Fruit fly (Drosophila melanogaster) whole organism, embryonic: Measurements from ENCODE around the gene Smvt.

Source experiments
- CG10543 ChIP-seq: fragments of 200-800 bp; sonication (Bioruptor generic); optimal IDR thresholded peaks from 3 replicates; lab custom pipeline; 2017; ENCODE audit warnings: missing biosample characterization, mild to moderate bottlenecking, missing genetic modification characterization, moderate library complexity
- CG11398 ChIP-seq: fragments of 200-800 bp; sonication (Bioruptor generic); optimal IDR thresholded peaks from 2 replicates; lab custom pipeline; 2016; ENCODE audit warnings: missing biosample characterization, missing genetic modification characterization
- CG11504 ChIP-seq: fragments of 200-800 bp; sonication (Bioruptor generic); optimal IDR thresholded peaks from 3 replicates; lab custom pipeline; 2019; ENCODE audit warnings: missing biosample characterization, mild to moderate bottlenecking, missing genetic modification characterization, moderate library complexity
- CG12236 ChIP-seq: fragments of 200-800 bp; sonication (Bioruptor generic); optimal IDR thresholded peaks from 2 replicates; lab custom pipeline; 2016; ENCODE audit warnings: missing biosample characterization, missing genetic modification characterization
- CG13287 ChIP-seq: fragments of 200-800 bp; sonication (Bioruptor generic); IDR thresholded peaks from 2 replicates; pipeline ENCODE4 v1.3.6; 2022; ENCODE audit warnings: missing biosample characterization, missing genetic modification characterization; ENCODE audit not compliant: partially characterized antibody
- CG13894 ChIP-seq: fragments of 200-800 bp; sonication (Bioruptor generic); optimal IDR thresholded peaks from 3 replicates; lab custom pipeline; 2018; ENCODE audit warnings: missing biosample characterization, mild to moderate bottlenecking, missing genetic modification characterization, moderate library complexity
- CG15073 ChIP-seq: fragments of 200-800 bp; sonication (Bioruptor generic); optimal IDR thresholded peaks from 2 replicates; lab custom pipeline; 2016; ENCODE audit warnings: missing biosample characterization, missing genetic modification characterization
- CG1603 ChIP-seq: fragments of 200-800 bp; sonication (Bioruptor generic); optimal IDR thresholded peaks from 2 replicates; lab custom pipeline; 2019; ENCODE audit warnings: missing biosample characterization, mild to moderate bottlenecking, missing genetic modification characterization, moderate library complexity
- CG16813 ChIP-seq: fragments of 200-800 bp; sonication (Bioruptor generic); IDR thresholded peaks from 3 replicates; pipeline ENCODE4 v1.3.6; 2022; ENCODE audit warnings: missing biosample characterization, missing genetic modification characterization; ENCODE audit not compliant: partially characterized antibody
- CG17829 ChIP-seq: fragments of 200-800 bp; optimal IDR thresholded peaks from 2 replicates; lab custom pipeline; 2019; ENCODE audit warnings: missing biosample characterization, mild to moderate bottlenecking, missing genetic modification characterization, moderate library complexity
- CG3065 ChIP-seq: fragments of 200-800 bp; sonication (Bioruptor generic); optimal IDR thresholded peaks from 2 replicates; lab custom pipeline; 2016; ENCODE audit warnings: missing biosample characterization, missing genetic modification characterization
- CG32772 ChIP-seq: fragments of 200-800 bp; sonication (Bioruptor generic); IDR thresholded peaks from 2 replicates; pipeline ENCODE4 v1.3.6; 2022; ENCODE audit warnings: missing biosample characterization, missing genetic modification characterization
- CG33557 ChIP-seq: fragments of 200-800 bp; sonication (Bioruptor generic); optimal IDR thresholded peaks from 2 replicates; lab custom pipeline; 2019; ENCODE audit warnings: missing biosample characterization, mild to moderate bottlenecking, missing genetic modification characterization, moderate library complexity
- CG7745 ChIP-seq: fragments of 200-800 bp; sonication (Bioruptor generic); optimal IDR thresholded peaks from 2 replicates; lab custom pipeline; 2018; ENCODE audit warnings: missing biosample characterization, mild to moderate bottlenecking, missing genetic modification characterization, moderate library complexity
- CG7839 ChIP-seq: fragments of 200-800 bp; sonication (Bioruptor generic); optimal IDR thresholded peaks from 3 replicates; lab custom pipeline; 2018; ENCODE audit warnings: missing biosample characterization, mild to moderate bottlenecking, missing genetic modification characterization, moderate library complexity
- CG7963 ChIP-seq: fragments of 200-800 bp; sonication (Bioruptor generic); IDR thresholded peaks from 3 replicates; pipeline ENCODE4 v1.3.6; 2022; ENCODE audit warnings: missing biosample characterization, missing genetic modification characterization; ENCODE audit not compliant: partially characterized antibody
- CG9797 ChIP-seq: fragments of 200-800 bp; sonication (Bioruptor generic); optimal IDR thresholded peaks from 3 replicates; lab custom pipeline; 2018; ENCODE audit warnings: missing biosample characterization, mild to moderate bottlenecking, missing genetic modification characterization
- D19B ChIP-seq: fragments of 200-800 bp; sonication (Bioruptor generic); optimal IDR thresholded peaks from 2 replicates; lab custom pipeline; 2017; ENCODE audit warnings: missing biosample characterization, mild to moderate bottlenecking, missing genetic modification characterization
- Dbx ChIP-seq: fragments of 200-800 bp; sonication (Bioruptor generic); IDR thresholded peaks from 3 replicates; pipeline ENCODE4 v1.3.6; 2022; ENCODE audit warnings: missing biosample characterization, missing genetic modification characterization
- Deaf1 ChIP-seq: fragments of 200-800 bp; optimal IDR thresholded peaks from 3 replicates; lab custom pipeline; 2019; ENCODE audit warnings: missing biosample characterization, mild to moderate bottlenecking, missing genetic modification characterization, moderate library complexity
- Hr51 ChIP-seq, 2 experiments: fragments of 200-800 bp; sonication (Bioruptor generic); optimal IDR thresholded peaks; 2 replicates in 1 of 2; 3 replicates in 1 of 2; lab custom pipeline; 2016 to 2018; ENCODE audit warnings: missing biosample characterization in 2 of 2, missing genetic modification characterization in 2 of 2, mild to moderate bottlenecking in 1 of 2, moderate library complexity in 1 of 2
- Med ChIP-seq: fragments of 200-800 bp; sonication (Bioruptor generic); peaks from one replicate; lab custom pipeline; 2016; ENCODE audit warnings: missing biosample characterization, missing genetic modification characterization, mild to moderate bottlenecking, inconsistent platforms, moderate library complexity
- Nf-YA ChIP-seq: fragments of 200-800 bp; sonication (Bioruptor generic); IDR thresholded peaks from 2 replicates; pipeline ENCODE4 v1.3.6; 2022; ENCODE audit warnings: missing biosample characterization, missing genetic modification characterization
- Pdp1 ChIP-seq, 2 experiments: fragments of 200-800 bp; sonication (Bioruptor generic); optimal IDR thresholded peaks; 3 replicates each; lab custom pipeline; 2016; ENCODE audit warnings: missing biosample characterization in 2 of 2, missing genetic modification characterization in 2 of 2, mild to moderate bottlenecking in 1 of 2, moderate library complexity in 1 of 2
- Sry-δ ChIP-seq: fragments of 200-800 bp; sonication (Bioruptor generic); optimal IDR thresholded peaks from 2 replicates; lab custom pipeline; 2016; ENCODE audit warnings: missing biosample characterization, missing genetic modification characterization
- Xrp1 ChIP-seq: fragments of 200-800 bp; sonication (Bioruptor generic); IDR thresholded peaks from 2 replicates; pipeline ENCODE4 v1.3.6; 2022; ENCODE audit warnings: missing biosample characterization, missing genetic modification characterization
- ash1 ChIP-seq: fragments of 200-800 bp; sonication (Bioruptor generic); optimal IDR thresholded peaks from 2 replicates; lab custom pipeline; 2018; ENCODE audit warnings: missing biosample characterization, mild to moderate bottlenecking, missing genetic modification characterization
- cad ChIP-seq: fragments of >200 bp; optimal IDR thresholded peaks from 2 replicates; lab custom pipeline; 2017; ENCODE audit warnings: missing biosample characterization, missing genetic modification characterization
- cg ChIP-seq: fragments of 200-800 bp; sonication (Bioruptor generic); optimal IDR thresholded peaks from 3 replicates; lab custom pipeline; 2019; ENCODE audit warnings: missing biosample characterization, mild to moderate bottlenecking, missing genetic modification characterization, moderate library complexity
- da ChIP-seq: fragments of 200-800 bp; sonication (Bioruptor generic); optimal IDR thresholded peaks from 2 replicates; lab custom pipeline; 2016; ENCODE audit warnings: missing biosample characterization, missing genetic modification characterization
- dan ChIP-seq: fragments of 200-800 bp; sonication (Bioruptor generic); IDR thresholded peaks from 2 replicates; pipeline ENCODE4 v1.3.6; 2022; ENCODE audit warnings: missing biosample characterization, missing genetic modification characterization
- dimm ChIP-seq: fragments of 200-800 bp; sonication (Bioruptor generic); IDR thresholded peaks from 2 replicates; pipeline ENCODE4 v1.3.6; 2022; ENCODE audit warnings: missing biosample characterization, missing genetic modification characterization
- dm ChIP-seq: fragments of 200-800 bp; sonication (Bioruptor generic); optimal IDR thresholded peaks from 3 replicates; lab custom pipeline; 2016; ENCODE audit warnings: missing biosample characterization, missing genetic modification characterization
- ems ChIP-seq: fragments of 200-800 bp; sonication (Bioruptor generic); optimal IDR thresholded peaks from 3 replicates; lab custom pipeline; 2016; ENCODE audit warnings: missing biosample characterization, missing genetic modification characterization
- fd64A ChIP-seq: fragments of 200-800 bp; sonication (Bioruptor generic); optimal IDR thresholded peaks from 3 replicates; lab custom pipeline; 2018; ENCODE audit warnings: missing biosample characterization, mild to moderate bottlenecking, missing genetic modification characterization
- gcm ChIP-seq: fragments of 200-800 bp; sonication (Bioruptor generic); optimal IDR thresholded peaks from 2 replicates; lab custom pipeline; 2019; ENCODE audit warnings: missing biosample characterization, mild to moderate bottlenecking, missing genetic modification characterization, moderate library complexity
- grn ChIP-seq: fragments of 200-800 bp; sonication (Bioruptor generic); optimal IDR thresholded peaks from 3 replicates; lab custom pipeline; 2017; ENCODE audit warnings: missing biosample characterization, missing genetic modification characterization
- kay ChIP-seq: fragments of 200-800 bp; sonication (Bioruptor generic); optimal IDR thresholded peaks from 2 replicates; lab custom pipeline; 2016; ENCODE audit warnings: missing biosample characterization, missing genetic modification characterization
- maf-S ChIP-seq: fragments of 200-800 bp; sonication (Bioruptor generic); optimal IDR thresholded peaks from 2 replicates; lab custom pipeline; 2016; ENCODE audit warnings: missing biosample characterization, missing genetic modification characterization
- nom ChIP-seq: fragments of 200-800 bp; sonication (Bioruptor generic); optimal IDR thresholded peaks from 2 replicates; lab custom pipeline; 2017; ENCODE audit warnings: missing biosample characterization, missing genetic modification characterization, mild to moderate bottlenecking, moderate library complexity, missing genetic modification reagents
- oc ChIP-seq: fragments of 200-800 bp; sonication (Bioruptor generic); optimal IDR thresholded peaks from 2 replicates; lab custom pipeline; 2018; ENCODE audit warnings: missing biosample characterization, mild to moderate bottlenecking, missing genetic modification characterization, moderate library complexity
- pzg ChIP-seq: fragments of 200-800 bp; sonication (Bioruptor generic); optimal IDR thresholded peaks from 3 replicates; lab custom pipeline; 2018; ENCODE audit warnings: missing biosample characterization, mild to moderate bottlenecking, missing genetic modification characterization, moderate library complexity
- ro ChIP-seq: fragments of 200-800 bp; sonication (Bioruptor generic); IDR thresholded peaks from 2 replicates; pipeline ENCODE4 v1.3.6; 2022; ENCODE audit warnings: missing biosample characterization, missing genetic modification characterization
- sc ChIP-seq, 3 experiments: fragments of >200 bp in 2 of 3; fragments of 200-800 bp in 1 of 3; sonication (Bioruptor generic) in 1 of 3; optimal IDR thresholded peaks; 2 replicates in 2 of 3; 3 replicates in 1 of 3; lab custom pipeline; 2017; ENCODE audit warnings: mild to moderate bottlenecking in 1 of 3, missing biosample characterization in 1 of 3, missing genetic modification characterization in 1 of 3, missing genetic modification reagents in 1 of 3
- sens ChIP-seq: fragments of 200-800 bp; sonication (Bioruptor generic); peaks from one replicate; lab custom pipeline; 2016; ENCODE audit warnings: missing biosample characterization, missing genetic modification characterization
- sna ChIP-seq: fragments of 200-800 bp; sonication (Bioruptor generic); IDR thresholded peaks from 2 replicates; pipeline ENCODE4 v1.3.6; 2022; ENCODE audit warnings: missing biosample characterization, missing genetic modification characterization; ENCODE audit not compliant: partially characterized antibody
- sr ChIP-seq: fragments of 200-800 bp; sonication (Bioruptor generic); IDR thresholded peaks from 3 replicates; pipeline ENCODE4 v1.3.6; 2022; ENCODE audit warnings: missing biosample characterization, missing genetic modification characterization
- sug ChIP-seq: fragments of 200-800 bp; optimal IDR thresholded peaks from 2 replicates; lab custom pipeline; 2019; ENCODE audit warnings: missing biosample characterization, mild to moderate bottlenecking, missing genetic modification characterization, moderate library complexity
- tll ChIP-seq, 2 experiments: fragments of 200-800 bp in 1 of 2; fragments of >200 bp in 1 of 2; sonication (Bioruptor generic) in 1 of 2; optimal IDR thresholded peaks; 2 replicates each; lab custom pipeline; 2017 to 2019; ENCODE audit warnings: missing biosample characterization in 2 of 2, missing genetic modification characterization in 2 of 2, mild to moderate bottlenecking in 1 of 2, moderate library complexity in 1 of 2
- z ChIP-seq: fragments of 200-800 bp; sonication (Bioruptor generic); IDR thresholded peaks from 3 replicates; pipeline ENCODE4 v1.3.6; 2022; ENCODE audit warnings: missing biosample characterization, missing genetic modification characterization

The Smvt gene

DNA sequence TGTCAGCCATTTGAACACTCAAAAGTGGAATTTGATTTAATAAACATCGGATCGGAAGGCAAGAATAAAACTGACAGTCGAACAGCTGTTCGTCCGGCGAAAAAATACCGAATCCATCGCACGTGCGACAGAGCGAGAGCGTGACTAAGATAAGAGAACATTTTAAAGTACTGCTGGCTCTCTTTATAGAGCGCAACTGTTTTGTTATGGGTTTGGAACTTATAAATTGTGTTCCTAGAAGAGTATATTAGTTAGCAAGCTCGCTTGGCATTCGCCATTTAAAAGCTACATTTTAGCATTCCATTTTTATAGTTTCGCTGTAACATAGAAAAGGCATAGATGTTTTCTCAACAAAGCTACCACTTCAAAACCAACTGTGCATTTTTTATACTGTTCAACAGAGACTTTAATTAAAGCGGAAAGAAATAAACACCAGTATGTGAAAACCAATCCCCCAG, 48.7 kb upstream of the Smvt start, which contains the start of gene Rift (continued):
- no peak for TF ChIP-seq sc (optimal IDR thresholded peaks at IDR 0.05; lab: Kevin White, UChicago)
- TF ChIP-seq sc (GFP tag; optimal IDR thresholded peaks at IDR 0.05; lab: Kevin White, UChicago): no peak
- TF ChIP-seq CG7839 (tag; lab: Kevin White, UChicago): peak; percentile 23
- peak; percentile 45 for TF ChIP-seq gcm (GFP tag; lab: Kevin White, UChicago)
- TF ChIP-seq ems (GFP tag; lab: Kevin White, UChicago): no peak
- no peak for TF ChIP-seq D19B (GFP tag; lab: Kevin White, UChicago)
- peak; percentile 14 for TF ChIP-seq fd64A (GFP tag; lab: Kevin White, UChicago)
- peak; percentile 23 for TF ChIP-seq CG11504 (tag; lab: Kevin White, UChicago)
- TF ChIP-seq CG13287: peak; percentile 50; the same call in 1 of the 2 replicates
- no peak for TF ChIP-seq da
- TF ChIP-seq CG7963: no peak
- no peak for TF ChIP-seq Sry-δ (GFP tag; lab: Kevin White, UChicago)
- no peak for TF ChIP-seq z (GFP tag; lab: Robert Waterston, UW)
- peak; percentile 23 for TF ChIP-seq sug (tag; lab: Kevin White, UChicago)
- no peak for TF ChIP-seq dan
- TF ChIP-seq cg (GFP tag; lab: Kevin White, UChicago): no peak
- TF ChIP-seq dimm (GFP tag; lab: Robert Waterston, UW): no peak
- TF ChIP-seq CG1603 (tag; lab: Kevin White, UChicago): no peak
- no peak for TF ChIP-seq oc (tag; lab: Kevin White, UChicago)
- TF ChIP-seq Hr51 (GFP tag; optimal IDR thresholded peaks at IDR 0.05; lab: Kevin White, UChicago): peak in 1 of 2 experiments; percentile 44
- no peak for TF ChIP-seq CG9797 (GFP tag; lab: Kevin White, UChicago)
- TF ChIP-seq maf-S (GFP tag; lab: Kevin White, UChicago): no peak
- no peak for TF ChIP-seq CG7745 (tag; lab: Kevin White, UChicago)
- no peak for TF ChIP-seq Dbx
- no peak for TF ChIP-seq cad
- TF ChIP-seq Nf-YA (GFP tag; lab: Robert Waterston, UW): no peak
- no peak for TF ChIP-seq kay (GFP tag; lab: Kevin White, UChicago)

DNA sequence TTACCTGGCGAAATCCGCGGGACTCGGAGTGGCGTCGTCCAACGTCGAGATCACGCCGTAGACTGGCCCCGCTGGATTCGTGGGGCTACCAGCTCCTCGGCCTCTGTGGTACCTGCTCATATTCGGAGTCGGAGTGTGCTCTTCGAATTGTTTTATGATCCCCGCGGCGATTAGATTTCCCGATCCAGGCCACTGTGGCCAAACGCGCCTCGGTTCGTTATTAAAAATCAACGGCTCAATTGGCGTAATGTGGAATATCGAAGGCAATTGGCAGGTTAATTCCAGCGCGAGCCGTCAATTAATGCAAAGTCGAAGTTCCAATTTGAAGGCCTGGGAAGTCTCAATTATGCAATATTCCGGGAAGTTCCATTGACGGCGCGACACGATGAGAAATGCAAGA, 48.2 kb upstream of the Smvt start:
- TF ChIP-seq CG12236 (GFP tag; lab: Kevin White, UChicago): no peak
- 0 out of 3 replicates have a peak, but pooled peaks have one; percentile 26 for TF ChIP-seq sr (GFP tag; lab: Robert Waterston, UW)
- no peak for TF ChIP-seq nom (GFP tag; lab: Kevin White, UChicago)
- TF ChIP-seq CG15073 (GFP tag; lab: Kevin White, UChicago): no peak
- TF ChIP-seq CG33557: no peak
- TF ChIP-seq pzg: no peak
- no peak for TF ChIP-seq Xrp1 (GFP tag; lab: Robert Waterston, UW)
- TF ChIP-seq tll (GFP tag; optimal IDR thresholded peaks at IDR 0.05; lab: Kevin White, UChicago): no peak
- no peak for TF ChIP-seq oc (tag; lab: Kevin White, UChicago)
- no peak for TF ChIP-seq CG11398 (GFP tag; lab: Kevin White, UChicago)
- peak; percentile 18 for TF ChIP-seq Med (GFP tag; lab: Kevin White, UChicago)
- TF ChIP-seq Pdp1 (GFP tag; optimal IDR thresholded peaks at IDR 0.05; lab: Kevin White, UChicago): peak in 1 of 2 experiments; percentile 88
- no peak for TF ChIP-seq ash1 (GFP tag; lab: Kevin White, UChicago)
- TF ChIP-seq Deaf1 (tag; lab: Kevin White, UChicago): peak; percentile 25
- TF ChIP-seq CG16813 (GFP tag; lab: Robert Waterston, UW): 0 out of 3 replicates have a peak, but pooled peaks have one; percentile 38
- no peak for TF ChIP-seq sna (GFP tag; lab: Robert Waterston, UW)
- TF ChIP-seq grn (GFP tag; lab: Kevin White, UChicago): peak; percentile 28
- TF ChIP-seq CG17829 (tag; lab: Kevin White, UChicago): no peak
- no peak for TF ChIP-seq CG3065 (GFP tag; lab: Kevin White, UChicago)
- no peak for TF ChIP-seq CG32772 (GFP tag; lab: Robert Waterston, UW)
- TF ChIP-seq cg (GFP tag; lab: Kevin White, UChicago): no peak
- peak; percentile 24 for TF ChIP-seq CG13894
- peak; percentile 75 for TF ChIP-seq sens (GFP tag; lab: Kevin White, UChicago)
- TF ChIP-seq ro (GFP tag; lab: Robert Waterston, UW): no peak
- TF ChIP-seq dm: no peak
- TF ChIP-seq CG10543 (GFP tag; lab: Kevin White, UChicago): peak; percentile 5
